Worm (Caenorhabditis elegans) whole organism, L3 larva: ENCODE results near the gene F48B9.8.
A peak's percentile ranks its signal among the peaks of the same experiment; 100 is the strongest.

Source experiments
- R02D3.7 ChIP-seq: fragments of 150-350 bp; optimal IDR thresholded peaks from 2 replicates; lab custom pipeline; 2014; ENCODE audit warnings: missing biosample characterization, missing genetic modification characterization
- ZK546.5 ChIP-seq: sonication (generic microtip); optimal IDR thresholded peaks from 2 replicates; lab custom pipeline; 2017; ENCODE audit warnings: missing biosample characterization, missing genetic modification characterization
- ama-1 ChIP-seq: fragments of 150-350 bp; optimal IDR thresholded peaks from 2 replicates; lab custom pipeline; 2018
- ceh-16 ChIP-seq: sonication (generic microtip); optimal IDR thresholded peaks from 2 replicates; lab custom pipeline; 2017; ENCODE audit warnings: missing biosample characterization, missing genetic modification characterization
- ceh-28 ChIP-seq: fragments of 150-350 bp; optimal IDR thresholded peaks from 2 replicates; lab custom pipeline; 2014; ENCODE audit warnings: missing biosample characterization, missing genetic modification reagents, missing genetic modification characterization
- ceh-82 ChIP-seq: fragments of 150-350 bp; optimal IDR thresholded peaks from 2 replicates; lab custom pipeline; 2014; ENCODE audit warnings: missing biosample characterization, missing genetic modification characterization
- ceh-9 ChIP-seq: sonication (generic microtip); optimal IDR thresholded peaks from 2 replicates; lab custom pipeline; 2018; ENCODE audit warnings: missing biosample characterization, missing genetic modification characterization
- egl-5 ChIP-seq: fragments of 150-350 bp; optimal IDR thresholded peaks from 2 replicates; lab custom pipeline; 2017; ENCODE audit warnings: missing biosample characterization, missing genetic modification reagents, missing genetic modification characterization, inconsistent platforms
- elt-1 ChIP-seq: fragments of 150-350 bp; optimal IDR thresholded peaks from 2 replicates; lab custom pipeline; 2014; ENCODE audit warnings: missing biosample characterization, missing genetic modification characterization
- elt-2 ChIP-seq: sonication (generic microtip); optimal IDR thresholded peaks from 2 replicates; lab custom pipeline; 2016; ENCODE audit warnings: missing genetic modification reagents, mild to moderate bottlenecking, missing genetic modification characterization, missing compliant biosample characterization
- eor-1 ChIP-seq, 2 experiments: fragments of 150-350 bp; optimal IDR thresholded peaks; 2 replicates each; lab custom pipeline; 2014 to 2018; ENCODE audit warnings: missing biosample characterization in 2 of 2, missing genetic modification characterization in 2 of 2
- fkh-10 ChIP-seq: sonication (generic microtip); optimal IDR thresholded peaks from 2 replicates; lab custom pipeline; 2017; ENCODE audit warnings: missing biosample characterization, missing genetic modification reagents, missing genetic modification characterization
- fkh-2 ChIP-seq: fragments of 150-350 bp; optimal IDR thresholded peaks from 2 replicates; lab custom pipeline; 2014; ENCODE audit warnings: missing biosample characterization, missing genetic modification reagents, missing genetic modification characterization
- hmg-11 ChIP-seq: sonication (generic microtip); optimal IDR thresholded peaks from 2 replicates; lab custom pipeline; 2016; ENCODE audit warnings: missing genetic modification characterization, missing compliant biosample characterization
- lin-15B ChIP-seq: fragments of 150-350 bp; optimal IDR thresholded peaks from 2 replicates; lab custom pipeline; 2014; ENCODE audit warnings: missing biosample characterization, missing genetic modification characterization
- lin-39 ChIP-seq: fragments of 150-350 bp; optimal IDR thresholded peaks from 2 replicates; lab custom pipeline; 2018; ENCODE audit warnings: missing biosample characterization, missing genetic modification reagents, missing genetic modification characterization
- lsy-12 ChIP-seq: sonication (generic microtip); optimal IDR thresholded peaks from 2 replicates; lab custom pipeline; 2016; ENCODE audit warnings: mild to moderate bottlenecking, missing genetic modification characterization, missing compliant biosample characterization
- mdl-1 ChIP-seq: fragments of 150-350 bp; optimal IDR thresholded peaks from 2 replicates; lab custom pipeline; 2014; ENCODE audit warnings: missing biosample characterization, missing genetic modification characterization
- mml-1 ChIP-seq: fragments of 150-350 bp; sonication (generic microtip); optimal IDR thresholded peaks from 3 replicates; lab custom pipeline; 2014; ENCODE audit warnings: missing biosample characterization, missing genetic modification characterization
- nfya-1 ChIP-seq: sonication (generic microtip); optimal IDR thresholded peaks from 2 replicates; lab custom pipeline; 2017; ENCODE audit warnings: missing genetic modification characterization, mild to moderate bottlenecking, missing compliant biosample characterization, antibody characterized with exemption, moderate library complexity; ENCODE audit not compliant: insufficient read depth
- nhr-12 ChIP-seq: fragments of 150-350 bp; optimal IDR thresholded peaks from 2 replicates; lab custom pipeline; 2014; ENCODE audit warnings: missing biosample characterization, missing genetic modification characterization
- nhr-237 ChIP-seq: fragments of 150-350 bp; optimal IDR thresholded peaks from 2 replicates; lab custom pipeline; 2014; ENCODE audit warnings: missing biosample characterization, missing genetic modification characterization
- nhr-25 ChIP-seq: sonication (generic microtip); optimal IDR thresholded peaks from 2 replicates; lab custom pipeline; 2017; ENCODE audit warnings: missing biosample characterization, missing genetic modification characterization
- nhr-28 ChIP-seq: fragments of 150-350 bp; optimal IDR thresholded peaks from 2 replicates; lab custom pipeline; 2014; ENCODE audit warnings: missing biosample characterization, missing genetic modification characterization
- nhr-43 ChIP-seq: sonication (generic microtip); optimal IDR thresholded peaks from 2 replicates; lab custom pipeline; 2016; ENCODE audit warnings: mild to moderate bottlenecking, missing genetic modification characterization, missing compliant biosample characterization; ENCODE audit not compliant: poor library complexity, severe bottlenecking
- nhr-67 ChIP-seq: fragments of 150-350 bp; optimal IDR thresholded peaks from 2 replicates; lab custom pipeline; 2014; ENCODE audit warnings: missing biosample characterization, missing genetic modification characterization
- nhr-76 ChIP-seq: fragments of 150-350 bp; sonication (generic microtip); optimal IDR thresholded peaks from 5 replicates; lab custom pipeline; 2014; ENCODE audit warnings: missing biosample characterization, missing genetic modification characterization
- nhr-77 ChIP-seq: fragments of 150-350 bp; optimal IDR thresholded peaks from 2 replicates; lab custom pipeline; 2014; ENCODE audit warnings: missing biosample characterization, missing genetic modification characterization
- pqm-1 ChIP-seq: fragments of 150-350 bp; optimal IDR thresholded peaks from 2 replicates; lab custom pipeline; 2017; ENCODE audit warnings: missing biosample characterization, missing genetic modification characterization, inconsistent platforms
- sea-2 ChIP-seq: fragments of 150-350 bp; sonication (generic microtip); optimal IDR thresholded peaks from 4 replicates; lab custom pipeline; 2014; ENCODE audit warnings: missing biosample characterization, missing genetic modification reagents, missing genetic modification characterization
- skn-1 ChIP-seq: fragments of 150-350 bp; optimal IDR thresholded peaks from 2 replicates; lab custom pipeline; 2014; ENCODE audit warnings: missing biosample characterization, missing genetic modification characterization
- snpc-4 ChIP-seq: fragments of 150-350 bp; optimal IDR thresholded peaks from 2 replicates; lab custom pipeline; 2014; ENCODE audit warnings: missing biosample characterization, missing genetic modification characterization
- tbx-2 ChIP-seq: sonication (generic microtip); optimal IDR thresholded peaks from 2 replicates; lab custom pipeline; 2016; ENCODE audit warnings: mild to moderate bottlenecking, missing genetic modification characterization, missing compliant biosample characterization
- unc-39 ChIP-seq: sonication (generic microtip); optimal IDR thresholded peaks from 4 replicates; lab custom pipeline; 2017; ENCODE audit warnings: missing biosample characterization, missing genetic modification characterization
- unc-62 ChIP-seq: fragments of 150-350 bp; sonication (generic microtip); optimal IDR thresholded peaks from 4 replicates; lab custom pipeline; 2014; ENCODE audit warnings: missing biosample characterization, missing genetic modification reagents, missing genetic modification characterization
- ztf-11 ChIP-seq: fragments of 150-350 bp; optimal IDR thresholded peaks from 2 replicates; lab custom pipeline; 2014; ENCODE audit warnings: missing biosample characterization, missing genetic modification characterization
- ztf-4 ChIP-seq: fragments of 150-350 bp; optimal IDR thresholded peaks from 2 replicates; lab custom pipeline; 2014; ENCODE audit warnings: missing biosample characterization, missing genetic modification characterization

Gene F48B9.8

DNA sequence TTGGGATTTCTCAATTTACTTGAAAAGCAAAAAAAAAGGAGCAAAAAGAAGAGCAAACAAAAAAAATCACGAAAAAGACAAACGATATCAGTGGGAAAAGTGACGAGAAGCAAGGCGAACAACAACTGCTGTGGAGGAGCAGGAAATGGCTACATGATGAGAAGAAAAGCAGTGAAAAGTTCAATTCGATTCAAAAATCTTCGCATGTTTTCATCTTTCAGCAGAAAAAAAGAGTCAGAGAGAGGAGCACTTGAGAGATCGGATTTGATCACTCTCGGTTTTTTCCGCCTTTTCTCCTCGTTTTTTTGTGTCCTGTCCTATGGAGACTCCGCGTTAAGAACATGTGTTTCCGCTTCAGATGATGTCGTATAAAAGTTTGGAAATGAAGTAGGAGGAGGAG is 37.3 kb downstream of the F48B9.8 start:
- TF ChIP-seq lsy-12 (tag; lab: Kevin White, UChicago) (no peak), skn-1 (tag; lab: Kevin White, UChicago) (no peak), nfya-1 (tag; lab: Kevin White, UChicago) (peak; percentile 16), nhr-77 (tag; lab: Kevin White, UChicago) (no peak), nhr-28 (no peak), tbx-2 (tag; lab: Kevin White, UChicago) (no peak), nhr-12 (tag; lab: Kevin White, UChicago) (no peak), lin-15B (tag; lab: Kevin White, UChicago) (no peak), nhr-43 (tag; lab: Kevin White, UChicago) (no peak), nhr-67 (tag; lab: Kevin White, UChicago) (no peak), ZK546.5 (no peak), elt-2 (no peak), mdl-1 (tag; lab: Kevin White, UChicago) (no peak), ceh-82 (tag; lab: Kevin White, UChicago) (no peak), ceh-28 (tag; lab: Kevin White, UChicago) (no peak), fkh-10 (peak; percentile 55)

DNA sequence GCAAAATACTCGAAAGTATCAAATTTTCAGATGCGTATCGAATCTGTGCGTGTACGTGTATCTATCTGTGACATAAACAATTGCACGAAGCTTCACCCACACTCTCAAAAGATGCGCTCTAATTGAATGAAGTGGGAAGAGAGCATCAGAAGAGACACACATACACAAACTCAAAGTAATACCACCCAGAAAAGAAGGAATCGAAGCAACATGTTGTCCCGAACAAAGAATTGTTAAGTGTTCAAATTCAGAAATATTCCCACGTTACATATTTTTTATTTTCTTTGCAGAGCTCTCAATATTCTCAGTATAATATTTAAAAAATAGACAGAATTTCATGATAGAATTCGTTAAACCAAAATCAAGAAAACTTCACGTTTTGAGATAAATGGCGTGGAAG is 39.3 kb downstream of the F48B9.8 start:
- TF ChIP-seq mml-1 (tag; lab: Kevin White, UChicago): no peak
- TF ChIP-seq, all 47 proteins: peak for 0

DNA sequence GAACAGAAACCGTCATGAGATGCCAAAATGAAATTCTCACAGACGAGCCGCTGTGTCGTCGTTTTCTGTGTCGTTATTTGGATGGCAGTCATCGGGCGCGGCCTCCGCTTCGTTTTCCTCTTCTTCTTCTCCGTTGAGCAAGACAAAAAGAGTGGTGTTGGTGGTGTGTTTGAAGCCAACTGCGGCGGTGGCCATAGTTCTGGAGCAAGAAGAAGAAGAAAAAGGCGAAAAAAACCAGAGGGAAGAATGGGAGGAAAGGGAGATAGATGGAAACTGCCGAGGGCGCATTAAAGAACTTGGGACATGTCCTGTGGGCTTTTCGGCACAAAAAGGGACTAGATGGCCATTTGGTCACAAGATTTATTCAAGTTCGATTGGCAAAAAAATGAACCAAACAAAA is 44.6 kb downstream of the F48B9.8 start, which contains the start of gene F53B1.9:
TSS of gene F53B1.9 (minus strand) at position 195 of the 400 bp plus-strand sequence.
- TF ChIP-seq mml-1 (tag; lab: Kevin White, UChicago) (no peak), fkh-10 (no peak), sea-2 (no peak), egl-5 (tag; lab: Kevin White, UChicago) (no peak), nhr-76 (tag; lab: Kevin White, UChicago) (no peak), ceh-16 (tag; lab: Kevin White, UChicago) (no peak), nhr-237 (tag; lab: Kevin White, UChicago) (no peak), pqm-1 (tag; lab: Kevin White, UChicago) (no peak), nfya-1 (tag; lab: Kevin White, UChicago) (peak; percentile 15), tbx-2 (tag; lab: Kevin White, UChicago) (no peak), nhr-28 (no peak), nhr-43 (tag; lab: Kevin White, UChicago) (no peak), nhr-77 (tag; lab: Kevin White, UChicago) (no peak), snpc-4 (no peak), lin-39 (tag; lab: Kevin White, UChicago) (peak; percentile 50), fkh-2 (tag; lab: Kevin White, UChicago) (no peak), nhr-25 (tag; lab: Kevin White, UChicago) (no peak), lin-15B (tag; lab: Kevin White, UChicago) (no peak), hmg-11 (peak; percentile 44), eor-1 (tag; optimal IDR thresholded peaks at IDR 0.05; lab: Kevin White, UChicago) (no peak), R02D3.7 (tag; lab: Kevin White, UChicago) (no peak), mdl-1 (tag; lab: Kevin White, UChicago) (no peak), ztf-11 (tag; lab: Kevin White, UChicago) (no peak), ceh-28 (tag; lab: Kevin White, UChicago) (no peak)

DNA sequence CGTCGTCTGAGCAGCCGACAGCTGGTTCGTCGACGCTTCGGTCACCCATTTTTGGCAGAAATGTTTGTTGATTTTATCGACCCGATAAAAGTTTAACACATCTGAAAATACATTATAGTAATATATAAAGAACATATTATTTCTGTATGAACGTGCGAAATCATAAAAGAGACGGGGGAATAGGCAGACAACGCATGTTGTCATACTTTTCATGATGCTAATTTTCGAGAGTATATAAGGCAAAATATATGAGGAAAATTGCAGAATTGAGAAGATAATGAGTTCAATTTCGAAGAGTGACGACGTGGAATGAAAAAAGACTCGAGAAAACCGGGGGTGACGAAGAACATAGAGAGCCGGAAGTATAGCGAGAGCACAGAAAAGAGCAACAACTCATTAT is 46.1 kb downstream of the F48B9.8 start, which contains the start of gene F53B1.8:
TSS of gene F53B1.8 (minus strand) at position 101 of the 400 bp plus-strand sequence.
- TF ChIP-seq ceh-28 (tag; lab: Kevin White, UChicago) (no peak), nhr-67 (tag; lab: Kevin White, UChicago) (no peak), nfya-1 (tag; lab: Kevin White, UChicago) (no peak), nhr-12 (tag; lab: Kevin White, UChicago) (no peak), unc-39 (tag; lab: Kevin White, UChicago) (no peak), ztf-4 (tag; lab: Kevin White, UChicago) (no peak), egl-5 (tag; lab: Kevin White, UChicago) (no peak), nhr-237 (tag; lab: Kevin White, UChicago) (no peak), hmg-11 (no peak), skn-1 (tag; lab: Kevin White, UChicago) (no peak), nhr-43 (tag; lab: Kevin White, UChicago) (no peak), pqm-1 (tag; lab: Kevin White, UChicago) (no peak), ama-1 (lab: Kevin White, UChicago) (no peak), unc-62 (GFP tag; lab: Kevin White, UChicago) (no peak), nhr-77 (tag; lab: Kevin White, UChicago) (no peak), elt-1 (tag; lab: Kevin White, UChicago) (no peak), ceh-9 (tag; lab: Kevin White, UChicago) (no peak), nhr-28 (no peak), ceh-82 (tag; lab: Kevin White, UChicago) (no peak)
